Worm (Caenorhabditis elegans) whole organism, L4/young adult: ENCODE results near the gene F21C10.3.

ENCODE experiments used
- W03F9.2 ChIP-seq: fragments of 150-350 bp; optimal IDR thresholded peaks from 2 replicates; lab custom pipeline; 2014; ENCODE audit warnings: missing biosample characterization, missing genetic modification characterization
- dao-5 ChIP-seq: sonication (generic microtip); optimal IDR thresholded peaks from 2 replicates; lab custom pipeline; 2016; ENCODE audit warnings: missing genotype, missing genetic modification characterization, moderate library complexity, missing compliant biosample characterization
- him-1 ChIP-seq: sonication (generic microtip); optimal IDR thresholded peaks from 2 replicates; lab custom pipeline; 2016; ENCODE audit warnings: missing genotype, missing genetic modification reagents, missing genetic modification characterization, missing compliant biosample characterization

F21C10.3 gene

ce11 chrV:9127773-9128172 is at the start of gene F21C10.3:
F21C10.3 (plus strand) TSS chrV:9128073.
- TF ChIP-seq dao-5 (tag; lab: Kevin White, UChicago) (no peak), him-1 (no peak), W03F9.2 (tag; lab: Kevin White, UChicago) (no peak)

ce11 chrV:9078815-9079525 is 48.9 kb upstream of the F21C10.3 start:
- no peak for TF ChIP-seq dao-5 (tag; lab: Kevin White, UChicago)
- TF ChIP-seq W03F9.2 (tag; lab: Kevin White, UChicago): no peak
- no peak for TF ChIP-seq him-1

ce11 chrV:9079965-9080432 is 47.9 kb upstream of the F21C10.3 start:
- TF ChIP-seq W03F9.2 (tag; lab: Kevin White, UChicago): no peak
- TF ChIP-seq him-1: no peak
- TF ChIP-seq dao-5 (tag; lab: Kevin White, UChicago): no peak

- TF ChIP-seq W03F9.2 (tag; lab: Kevin White, UChicago) (no peak), him-1 (no peak)
These were observed 46.5 kb upstream of the F21C10.3 start for ce11 chrV:9081410-9081809.

- TF ChIP-seq W03F9.2 (tag; lab: Kevin White, UChicago) (no peak), him-1 (no peak), dao-5 (tag; lab: Kevin White, UChicago) (no peak)
These were observed 45.5 kb upstream of the F21C10.3 start for ce11 chrV:9082350-9082749.

DNA sequence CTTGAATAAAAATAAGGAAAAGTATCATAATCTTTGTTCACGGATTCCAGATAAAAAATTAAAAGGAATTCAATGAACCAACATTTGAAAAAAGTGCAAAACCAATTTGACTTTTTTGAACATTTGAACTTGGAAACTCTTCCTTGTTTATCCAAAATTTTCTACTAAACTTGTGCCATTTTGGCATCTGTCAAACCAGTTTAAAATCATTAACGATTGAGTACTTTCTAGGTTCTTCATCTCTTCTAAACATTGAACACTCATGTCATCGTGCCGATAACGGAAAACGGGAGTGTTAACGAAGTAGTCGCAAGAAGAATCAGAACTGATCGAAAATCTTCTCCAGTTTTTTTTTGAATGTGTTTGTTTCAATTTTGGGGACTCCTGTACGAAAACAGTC is 43.6 kb upstream of the F21C10.3 start:
- TF ChIP-seq him-1 (no peak), dao-5 (tag; lab: Kevin White, UChicago) (no peak), W03F9.2 (tag; lab: Kevin White, UChicago) (no peak)

ce11 chrV:9085845-9086244 is 42.0 kb upstream of the F21C10.3 start:
- TF ChIP-seq dao-5 (tag; lab: Kevin White, UChicago): no peak
- no peak for TF ChIP-seq W03F9.2 (tag; lab: Kevin White, UChicago)
- no peak for TF ChIP-seq him-1

- TF ChIP-seq dao-5 (tag; lab: Kevin White, UChicago) (no peak), him-1 (no peak), W03F9.2 (tag; lab: Kevin White, UChicago) (no peak)
These were observed 39.1 kb upstream of the F21C10.3 start for ce11 chrV:9088758-9089157.

DNA sequence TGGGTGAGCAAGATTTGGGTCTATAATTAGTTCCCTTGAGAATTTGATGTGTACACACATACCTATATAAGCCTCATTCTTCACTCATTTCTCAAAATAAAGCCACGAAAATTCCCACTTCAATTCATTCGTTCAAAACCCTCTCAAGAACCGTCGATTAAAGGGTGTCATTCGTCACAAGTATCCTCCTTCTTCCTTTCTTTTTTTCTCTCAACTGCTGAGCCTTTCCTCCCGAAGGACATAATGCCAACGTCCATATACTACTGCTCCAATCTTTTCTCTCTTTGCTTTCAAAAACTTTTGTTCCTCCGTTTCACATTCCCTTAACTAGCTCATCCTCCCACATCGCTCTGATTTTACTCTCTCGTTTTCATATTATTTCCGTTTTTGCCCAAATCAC is 35.7 kb upstream of the F21C10.3 start, which contains the start of gene T27E4.1:
Gene T27E4.1 (plus strand): TSS at position 137 of the 400 bp plus-strand sequence.
- TF ChIP-seq him-1 (no peak), W03F9.2 (tag; lab: Kevin White, UChicago) (no peak), dao-5 (tag; lab: Kevin White, UChicago) (no peak)

- no peak for TF ChIP-seq dao-5 (tag; lab: Kevin White, UChicago)
- TF ChIP-seq W03F9.2 (tag; lab: Kevin White, UChicago): no peak
- no peak for TF ChIP-seq him-1
These were observed 33.7 kb upstream of the F21C10.3 start for ce11 chrV:9094060-9094628.

- TF ChIP-seq dao-5 (tag; lab: Kevin White, UChicago) (no peak), him-1 (no peak), W03F9.2 (tag; lab: Kevin White, UChicago) (no peak)
These were observed 32.9 kb upstream of the F21C10.3 start for ce11 chrV:9094976-9095375.

ce11 chrV:9095613-9096317 is 32.1 kb upstream of the F21C10.3 start, which contains the start of gene F21C10.10:
F21C10.10 (plus strand) TSS chrV:9096267.
- TF ChIP-seq W03F9.2 (tag; lab: Kevin White, UChicago) (peak; percentile 32), dao-5 (tag; lab: Kevin White, UChicago) (no peak)

ce11 chrV:9096674-9097073 is 31.2 kb upstream of the F21C10.3 start:
- no peak for TF ChIP-seq W03F9.2 (tag; lab: Kevin White, UChicago)
- TF ChIP-seq dao-5 (tag; lab: Kevin White, UChicago): no peak
- no peak for TF ChIP-seq him-1

ce11 chrV:9097213-9097612 is 30.7 kb upstream of the F21C10.3 start:
- TF ChIP-seq W03F9.2 (tag; lab: Kevin White, UChicago) (no peak), dao-5 (tag; lab: Kevin White, UChicago) (no peak), him-1 (no peak)
